Worm (Caenorhabditis elegans): ENCODE results near the gene fbf-2.

fbf-2 gene

ce11 chrII:6091380-6091779 lies at the start of gene fbf-2, which contains the start of gene nspg-3:
TSS of gene fbf-2 (minus strand) at chrII:6091480.
TSS of gene nspg-3 (plus strand) at chrII:6091767.
- TF ChIP-seq unc-62 (GFP tag; optimal IDR thresholded peaks at IDR 0.05), result no peak

ce11 chrII:6139484-6139883 lies 48.2 kb upstream of the fbf-2 start:
- no peak for TF ChIP-seq unc-62 (GFP tag; optimal IDR thresholded peaks at IDR 0.05)

- TF ChIP-seq unc-62 (GFP tag; optimal IDR thresholded peaks at IDR 0.05), result no peak
Observed at ce11 chrII:6138138-6138537, 46.9 kb upstream of the fbf-2 start.

- no peak for TF ChIP-seq unc-62 (GFP tag; optimal IDR thresholded peaks at IDR 0.05)
Observed at ce11 chrII:6136712-6137111, 45.4 kb upstream of the fbf-2 start.

- no peak for TF ChIP-seq unc-62 (GFP tag; optimal IDR thresholded peaks at IDR 0.05)
Observed at ce11 chrII:6135530-6135929, 44.2 kb upstream of the fbf-2 start.

- no peak for TF ChIP-seq unc-62 (GFP tag; optimal IDR thresholded peaks at IDR 0.05)
Observed at ce11 chrII:6132595-6132994, 41.3 kb upstream of the fbf-2 start, which contains the start of gene abts-3. TSS of gene abts-3 (plus strand) at chrII:6132895.

- no peak for TF ChIP-seq unc-62 (GFP tag; optimal IDR thresholded peaks at IDR 0.05)
Observed at ce11 chrII:6125259-6125658, 34.0 kb upstream of the fbf-2 start, which contains the start of gene rars-2. TSS of gene rars-2 (plus strand) at chrII:6125559.

- no peak for TF ChIP-seq unc-62 (GFP tag; optimal IDR thresholded peaks at IDR 0.05)
Observed at ce11 chrII:6123513-6123912, 32.2 kb upstream of the fbf-2 start, which contains the start of gene C29H12.2. TSS of gene C29H12.2 (plus strand) at chrII:6123809.

- no peak for TF ChIP-seq unc-62 (GFP tag; optimal IDR thresholded peaks at IDR 0.05)
Observed at ce11 chrII:6122641-6123424, 31.6 kb upstream of the fbf-2 start.

- no peak for TF ChIP-seq unc-62 (GFP tag; optimal IDR thresholded peaks at IDR 0.05)
Observed at ce11 chrII:6120548-6120947, 29.3 kb upstream of the fbf-2 start.

ce11 chrII:6118163-6118562 lies 26.9 kb upstream of the fbf-2 start, which contains the start of gene C29H12.6:
TSS of gene C29H12.6 (minus strand) at chrII:6118263.
- no peak for TF ChIP-seq unc-62 (GFP tag; optimal IDR thresholded peaks at IDR 0.05)

ce11 chrII:6116701-6117100 lies 25.4 kb upstream of the fbf-2 start:
- no peak for TF ChIP-seq unc-62 (GFP tag; optimal IDR thresholded peaks at IDR 0.05)

- TF ChIP-seq unc-62 (GFP tag; optimal IDR thresholded peaks at IDR 0.05), result no peak
Observed at ce11 chrII:6115283-6115682, 24.0 kb upstream of the fbf-2 start.

ce11 chrII:6113842-6114441 lies 22.7 kb upstream of the fbf-2 start:
- no peak for TF ChIP-seq unc-62 (GFP tag; optimal IDR thresholded peaks at IDR 0.05)

ce11 chrII:6113187-6113586 lies 21.9 kb upstream of the fbf-2 start, which contains the start of gene heri-1:
TSS of gene heri-1 (minus strand) at chrII:6113194.
- TF ChIP-seq unc-62 (GFP tag; optimal IDR thresholded peaks at IDR 0.05), result no peak

- TF ChIP-seq unc-62 (GFP tag; optimal IDR thresholded peaks at IDR 0.05), result no peak
Observed at ce11 chrII:6109989-6110388, 18.7 kb upstream of the fbf-2 start.

- no peak for TF ChIP-seq unc-62 (GFP tag; optimal IDR thresholded peaks at IDR 0.05)
Observed at ce11 chrII:6107773-6108172, 16.5 kb upstream of the fbf-2 start.
